Worm (Caenorhabditis elegans) whole organism, midembryonic: ENCODE data around the gene W04H10.2.

Experiments used
- T22C8.4 ChIP-seq: fragments of 200-800 bp; sonication (Bioruptor generic); IDR thresholded peaks from 2 replicates; pipeline ENCODE4 v1.3.6; 2022; ENCODE audit warnings: missing genetic modification characterization, missing compliant biosample characterization
- cog-1 ChIP-seq: sonication (generic microtip); optimal IDR thresholded peaks from 2 replicates; lab custom pipeline; 2016; ENCODE audit warnings: missing genetic modification characterization, missing compliant biosample characterization
- flt-1 ChIP-seq: fragments of 200-800 bp; sonication (Bioruptor generic); IDR thresholded peaks from 2 replicates; pipeline ENCODE4 v1.3.6; 2022; ENCODE audit warnings: missing genetic modification characterization, missing compliant biosample characterization
- klf-2 ChIP-seq: fragments of 200-800 bp; sonication (Bioruptor generic); conservative IDR thresholded peaks from 2 replicates; pipeline ENCODE4 v1.3.6; 2022; ENCODE audit warnings: missing genetic modification reagents, missing genetic modification characterization, missing compliant biosample characterization
- med-1 ChIP-seq: sonication (generic microtip); optimal IDR thresholded peaks from 2 replicates; lab custom pipeline; 2017; ENCODE audit warnings: missing genetic modification characterization, mild to moderate bottlenecking, missing compliant biosample characterization, antibody characterized with exemption, missing genetic modification reagents; ENCODE audit not compliant: insufficient read depth
- ref-1 ChIP-seq: fragments of 200-800 bp; sonication (Bioruptor generic); conservative IDR thresholded peaks from 2 replicates; pipeline ENCODE4 v1.3.6; 2022; ENCODE audit warnings: missing genetic modification reagents, missing genetic modification characterization, missing compliant biosample characterization
- tab-1 ChIP-seq: fragments of 200-800 bp; sonication (Bioruptor generic); IDR thresholded peaks from 2 replicates; pipeline ENCODE4 v1.3.6; 2022; ENCODE audit warnings: missing genetic modification characterization, missing compliant biosample characterization
- ztf-23 ChIP-seq: fragments of 200-800 bp; sonication (Bioruptor generic); IDR thresholded peaks from 2 replicates; pipeline ENCODE4 v1.3.6; 2022; ENCODE audit warnings: missing genetic modification reagents, missing genetic modification characterization, missing compliant biosample characterization
- ztf-29 ChIP-seq: fragments of 200-800 bp; sonication (Bioruptor generic); IDR thresholded peaks from 2 replicates; pipeline ENCODE4 v1.3.6; 2022; ENCODE audit warnings: missing genetic modification reagents, missing genetic modification characterization, missing compliant biosample characterization

W04H10.2 gene

DNA sequence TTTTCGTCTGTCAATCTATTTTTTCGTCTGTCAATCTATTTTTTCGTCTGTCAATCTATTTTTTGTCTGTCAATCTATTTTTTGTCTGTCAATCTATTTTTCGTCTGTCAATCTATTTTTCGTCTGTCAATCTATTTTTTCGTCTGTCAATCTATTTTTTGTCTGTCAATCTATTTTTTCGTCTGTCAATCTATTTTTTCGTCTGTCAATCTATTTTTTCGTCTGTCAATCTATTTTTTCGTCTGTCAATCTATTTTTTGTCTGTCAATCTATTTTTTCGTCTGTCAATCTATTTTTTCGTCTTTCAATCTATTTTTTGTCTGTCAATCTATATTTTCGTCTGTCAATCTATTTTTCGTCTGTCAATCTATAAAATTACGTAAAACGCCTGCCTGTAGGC is 24.1 kb downstream of the W04H10.2 start:
- 0 out of 2 replicates have a peak, but pooled peaks have one; percentile 22 for TF ChIP-seq klf-2

DNA sequence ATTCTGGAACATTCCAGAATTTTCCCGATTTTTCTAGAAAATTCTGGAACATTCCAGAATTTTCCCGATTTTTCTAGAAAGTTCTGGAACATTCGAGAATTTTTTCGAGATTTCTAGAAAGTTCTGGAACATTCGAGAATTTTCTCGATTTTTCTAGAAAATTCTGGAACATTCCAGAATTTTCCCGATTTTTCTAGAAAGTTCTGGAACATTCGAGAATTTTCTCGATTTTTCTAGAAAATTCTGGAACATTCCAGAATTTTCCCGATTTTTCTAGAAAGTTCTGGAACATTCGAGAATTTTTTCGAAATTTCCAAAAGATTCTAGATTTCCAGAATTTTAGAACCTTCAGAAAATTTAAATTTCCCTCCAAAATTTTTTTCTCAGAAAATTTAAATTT is 27.2 kb downstream of the W04H10.2 start:
- peak; percentile 55; the same call in 1 of the 2 replicates for TF ChIP-seq flt-1 (GFP tag; lab: Robert Waterston, UW)

DNA sequence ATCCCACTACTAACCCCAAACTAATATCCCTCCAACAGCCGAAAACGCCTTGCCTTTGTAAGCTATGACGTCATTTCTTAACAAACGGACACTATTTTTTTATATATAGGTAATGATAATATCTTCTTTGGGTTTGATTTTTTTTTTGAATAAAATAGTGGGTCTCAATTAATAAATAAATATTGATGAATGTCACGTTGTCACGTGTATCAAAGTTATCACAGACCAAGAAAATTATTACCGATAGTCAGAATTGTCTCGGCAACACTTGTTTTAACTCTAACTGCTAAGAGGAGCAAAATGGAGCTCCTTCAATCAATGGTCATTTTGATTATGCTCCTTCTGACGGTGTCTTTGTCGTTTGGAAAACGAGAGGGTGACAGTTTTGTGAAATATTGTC is 28.6 kb downstream of the W04H10.2 start, which contains the start of gene T04B8.1:
T04B8.1 (plus strand) TSS at position 301 of the 400 bp plus-strand sequence.
- TF ChIP-seq ztf-29 (GFP tag; lab: Robert Waterston, UW) (no peak), T22C8.4 (GFP tag; lab: Robert Waterston, UW) (no peak), tab-1 (GFP tag; lab: Robert Waterston, UW) (no peak), flt-1 (GFP tag; lab: Robert Waterston, UW) (no peak), med-1 (GFP tag; lab: Kevin White, UChicago) (no peak), ref-1 (GFP tag; lab: Robert Waterston, UW) (no peak), cog-1 (no peak), ztf-23 (GFP tag; lab: Robert Waterston, UW) (no peak), klf-2 (no peak)

DNA sequence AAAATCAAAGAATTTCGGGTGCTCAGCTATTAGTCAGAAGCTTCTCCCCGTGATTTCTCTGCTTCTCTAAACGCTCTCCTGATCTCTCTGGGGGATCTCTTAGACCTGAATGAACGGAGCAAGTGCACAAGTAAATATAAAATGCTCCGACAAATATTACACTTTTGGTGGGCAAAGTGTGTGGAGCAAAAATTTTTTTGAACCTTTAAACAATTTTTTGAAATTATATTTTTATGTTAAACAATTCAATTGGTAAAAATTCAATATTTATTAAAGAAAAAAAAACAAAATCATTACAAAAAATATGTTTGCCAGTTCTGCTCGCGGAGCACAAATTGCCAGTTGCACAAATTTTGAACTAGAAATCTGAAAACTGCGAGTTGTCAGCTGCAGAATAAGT is 34.1 kb downstream of the W04H10.2 start, which contains the start of gene K07E8.6:
K07E8.6 (minus strand) TSS at position 101 of the 400 bp plus-strand sequence.
- TF ChIP-seq ref-1 (GFP tag; lab: Robert Waterston, UW) (no peak), flt-1 (GFP tag; lab: Robert Waterston, UW) (no peak), tab-1 (GFP tag; lab: Robert Waterston, UW) (no peak), ztf-23 (GFP tag; lab: Robert Waterston, UW) (no peak), ztf-29 (GFP tag; lab: Robert Waterston, UW) (no peak)

DNA sequence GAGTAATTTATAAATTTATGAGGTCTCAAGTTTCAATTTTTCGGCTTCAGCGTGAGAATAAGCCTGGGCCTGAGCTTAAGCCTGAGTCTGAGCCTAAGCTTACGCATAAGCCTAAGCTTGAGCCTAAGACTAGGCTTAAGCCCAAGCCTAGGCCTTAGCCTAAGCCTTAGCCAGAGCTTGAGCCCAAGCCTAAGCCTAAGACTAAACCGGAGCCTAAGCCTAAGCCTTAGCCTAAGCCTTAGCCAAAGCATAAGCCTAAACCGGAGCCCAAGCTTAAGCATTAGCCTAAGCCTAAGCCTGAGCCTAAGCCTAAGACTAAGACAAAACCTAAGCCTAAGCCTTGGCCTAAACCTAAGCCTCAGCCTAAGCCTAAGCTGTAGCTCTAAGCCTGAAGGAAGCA is 38.4 kb downstream of the W04H10.2 start:
- TF ChIP-seq ztf-29 (GFP tag; lab: Robert Waterston, UW), result 0 out of 2 replicates have a peak, but pooled peaks have one; percentile 20
- TF ChIP-seq cog-1, result no peak

DNA sequence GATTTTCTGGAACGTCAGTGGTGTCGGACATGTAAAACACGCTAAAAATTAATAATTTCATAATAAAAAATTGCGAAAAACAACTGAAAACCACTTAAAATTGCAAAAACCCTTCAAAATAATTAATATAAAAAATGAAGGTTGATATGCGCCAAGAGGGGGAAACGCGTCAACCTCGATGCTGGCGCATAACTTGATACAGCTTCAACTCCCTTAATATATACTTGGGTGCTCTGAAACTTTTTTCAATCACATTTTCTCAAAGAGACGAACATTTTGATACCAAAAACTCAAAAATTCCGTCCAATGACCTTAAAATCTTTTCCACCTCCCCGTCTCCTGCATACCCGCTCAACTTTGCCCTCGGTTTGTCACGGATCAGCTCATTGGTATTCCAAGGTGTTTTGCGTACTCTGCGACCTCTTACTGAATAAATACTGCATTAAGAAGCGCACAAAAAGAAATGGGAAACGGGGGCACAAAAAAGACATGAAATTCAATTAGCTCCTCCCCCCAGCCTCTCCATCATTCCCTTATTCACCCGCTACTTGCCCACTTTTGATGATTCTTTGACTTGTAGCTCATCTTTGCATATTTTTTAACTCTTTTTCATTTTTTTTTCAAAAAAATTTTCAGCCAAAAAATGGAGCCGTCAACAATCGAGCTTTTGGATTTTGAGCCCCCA is 45.1 kb downstream of the W04H10.2 start, which contains the start of the genes K07E8.7 and frpr-14:
K07E8.7 (minus strand) TSS at position 47 of the 685 bp plus-strand sequence.
frpr-14 (plus strand) TSS at position 635 of the 685 bp plus-strand sequence.
- TF ChIP-seq med-1 (GFP tag; lab: Kevin White, UChicago) (no peak), tab-1 (GFP tag; lab: Robert Waterston, UW) (0 out of 2 replicates have a peak, but pooled peaks have one; percentile 16), ztf-29 (GFP tag; lab: Robert Waterston, UW) (no peak), klf-2 (no peak)

DNA sequence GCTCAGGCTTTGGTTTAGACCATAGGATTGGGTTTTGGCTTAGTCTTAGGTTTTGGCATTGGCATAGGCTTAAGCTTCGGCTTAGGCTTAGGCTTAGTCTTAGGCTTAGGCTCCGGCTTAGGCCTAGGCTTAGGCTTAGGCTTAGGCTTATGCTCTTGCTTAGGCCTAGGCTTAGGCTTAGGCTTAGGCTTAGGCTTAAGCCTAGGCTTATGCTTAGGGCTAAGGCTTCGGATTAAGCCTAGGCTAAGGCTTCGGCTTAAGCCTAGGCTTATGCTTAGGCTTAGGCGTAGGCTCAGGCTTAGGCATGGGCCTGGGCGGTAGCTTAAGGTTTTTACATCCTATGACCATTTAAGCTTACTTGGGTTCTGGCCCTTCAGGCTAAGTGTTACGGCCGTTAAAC is 46.0 kb downstream of the W04H10.2 start:
- TF ChIP-seq ztf-29 (GFP tag; lab: Robert Waterston, UW), result peak; percentile 29; the same call in 1 of the 2 replicates
- TF ChIP-seq med-1 (GFP tag; lab: Kevin White, UChicago), result no peak
